Worm (Caenorhabditis elegans) whole organism, L3 larva: ENCODE results near the gene C50B6.7.

ENCODE experiments used
- ama-1 ChIP-seq: fragments of 150-350 bp; optimal IDR thresholded peaks from 2 replicates; lab custom pipeline; 2018
- egl-27 ChIP-seq: sonication (generic microtip); optimal IDR thresholded peaks from 4 replicates; lab custom pipeline; 2017; ENCODE audit warnings: missing biosample characterization, missing genetic modification reagents, missing genetic modification characterization
- elt-3 ChIP-seq, 3 experiments: fragments of 150-350 bp in 1 of 3; sonication (generic microtip) in 2 of 3; optimal IDR thresholded peaks; 2 replicates in 2 of 3; 4 replicates in 1 of 3; lab custom pipeline; 2014 to 2017; ENCODE audit warnings: missing biosample characterization in 3 of 3, missing genetic modification characterization in 3 of 3
- fos-1 ChIP-seq: fragments of 150-350 bp; optimal IDR thresholded peaks from 2 replicates; lab custom pipeline; 2014; ENCODE audit warnings: missing biosample characterization, missing genetic modification characterization
- lin-39 ChIP-seq: fragments of 150-350 bp; optimal IDR thresholded peaks from 2 replicates; lab custom pipeline; 2018; ENCODE audit warnings: missing biosample characterization, missing genetic modification reagents, missing genetic modification characterization
- mdl-1 ChIP-seq: fragments of 150-350 bp; optimal IDR thresholded peaks from 2 replicates; lab custom pipeline; 2014; ENCODE audit warnings: missing biosample characterization, missing genetic modification characterization
- nhr-237 ChIP-seq: fragments of 150-350 bp; optimal IDR thresholded peaks from 2 replicates; lab custom pipeline; 2014; ENCODE audit warnings: missing biosample characterization, missing genetic modification characterization
- pha-4 ChIP-seq: fragments of 150-350 bp; optimal IDR thresholded peaks from 2 replicates; lab custom pipeline; 2014; ENCODE audit warnings: missing biosample characterization, missing genetic modification reagents, missing genetic modification characterization
- sea-2 ChIP-seq: fragments of 150-350 bp; sonication (generic microtip); optimal IDR thresholded peaks from 4 replicates; lab custom pipeline; 2014; ENCODE audit warnings: missing biosample characterization, missing genetic modification reagents, missing genetic modification characterization
- snpc-4 ChIP-seq: fragments of 150-350 bp; optimal IDR thresholded peaks from 2 replicates; lab custom pipeline; 2014; ENCODE audit warnings: missing biosample characterization, missing genetic modification characterization
- unc-62 ChIP-seq: fragments of 150-350 bp; sonication (generic microtip); optimal IDR thresholded peaks from 4 replicates; lab custom pipeline; 2014; ENCODE audit warnings: missing biosample characterization, missing genetic modification reagents, missing genetic modification characterization

DNA sequence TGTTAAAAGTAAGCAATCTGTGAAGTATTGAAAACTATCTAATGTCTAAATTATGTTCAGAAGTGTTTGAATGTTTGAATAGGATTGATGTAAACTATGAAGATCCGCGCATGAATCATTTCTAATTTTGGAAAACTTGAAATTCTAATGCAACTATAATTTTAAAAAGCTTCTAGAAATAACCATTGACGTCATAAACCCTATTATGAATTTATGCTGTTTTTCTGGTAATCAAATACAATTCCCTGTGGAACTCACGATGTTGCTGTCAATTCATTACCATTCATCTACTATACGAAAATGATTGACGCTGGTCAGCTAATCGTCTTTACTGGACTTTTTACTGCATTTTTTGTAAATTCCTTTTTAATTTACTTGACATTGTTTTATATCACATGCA, 2.7 kb upstream of the C50B6.7 start, which contains the start of gene str-37:
- TF ChIP-seq nhr-237 (tag; lab: Kevin White, UChicago) = no peak
- TF ChIP-seq mdl-1 = no peak
- TF ChIP-seq elt-3 (tag; optimal IDR thresholded peaks at IDR 0.05; lab: Kevin White, UChicago) = no peak
- no peak for TF ChIP-seq sea-2 (GFP tag; lab: Kevin White, UChicago)
- no peak for TF ChIP-seq lin-39
- TF ChIP-seq ama-1 (lab: Kevin White, UChicago) = no peak
- TF ChIP-seq pha-4 = no peak
- TF ChIP-seq unc-62 (GFP tag; lab: Kevin White, UChicago) = no peak
- TF ChIP-seq fos-1 = no peak
- TF ChIP-seq snpc-4 (tag; lab: Kevin White, UChicago) = no peak
- TF ChIP-seq egl-27 = no peak
